Worm (Caenorhabditis elegans) whole organism, L4 larva: Measurements from ENCODE around the gene Y54G2A.44.

Experiments
- F37D6.2 ChIP-seq: sonication (generic microtip); optimal IDR thresholded peaks from 2 replicates; lab custom pipeline; 2016; ENCODE audit warnings: mild to moderate bottlenecking, missing genetic modification characterization, missing compliant biosample characterization
- F44E2.7 ChIP-seq: fragments of 200-800 bp; sonication (Bioruptor generic); IDR thresholded peaks from 2 replicates; pipeline ENCODE4 v2.1.2; 2022; ENCODE audit warnings: missing genetic modification characterization, missing compliant biosample characterization
- R02D3.7 ChIP-seq: fragments of 150-350 bp; sonication (generic microtip); optimal IDR thresholded peaks from 3 replicates; lab custom pipeline; 2014; ENCODE audit warnings: missing biosample characterization, missing genetic modification characterization
- T20F7.1 ChIP-seq: fragments of 200-800 bp; sonication (Bioruptor generic); optimal IDR thresholded peaks from 2 replicates; lab custom pipeline; 2018; ENCODE audit warnings: mild to moderate bottlenecking, missing genetic modification characterization, missing compliant biosample characterization
- Y75B8A.6 ChIP-seq: fragments of 200-800 bp; sonication (Bioruptor generic); IDR thresholded peaks from 2 replicates; pipeline ENCODE4 v1.3.6; 2022; ENCODE audit warnings: missing genetic modification reagents, missing genetic modification characterization, missing compliant biosample characterization
- aha-1 ChIP-seq: fragments of 150-350 bp; peaks from one replicate; lab custom pipeline; 2014; ENCODE audit warnings: missing biosample characterization, missing genetic modification characterization
- aly-2 ChIP-seq: sonication (generic microtip); optimal IDR thresholded peaks from 2 replicates; lab custom pipeline; 2018; ENCODE audit warnings: missing biosample characterization, missing genetic modification characterization
- ceh-62 ChIP-seq: sonication (generic microtip); optimal IDR thresholded peaks from 2 replicates; lab custom pipeline; 2017; ENCODE audit warnings: missing biosample characterization, missing genetic modification characterization
- ceh-82 ChIP-seq: sonication (generic microtip); optimal IDR thresholded peaks from 2 replicates; lab custom pipeline; 2017; ENCODE audit warnings: missing biosample characterization, missing genetic modification characterization
- ces-1 ChIP-seq: fragments of 150-350 bp; sonication (generic microtip); optimal IDR thresholded peaks from 4 replicates; lab custom pipeline; 2014; ENCODE audit warnings: missing biosample characterization, missing genetic modification reagents, missing genetic modification characterization
- cey-2 ChIP-seq: sonication (generic microtip); optimal IDR thresholded peaks from 3 replicates; lab custom pipeline; 2017; ENCODE audit warnings: missing genetic modification characterization, mild to moderate bottlenecking, missing compliant biosample characterization, antibody characterized with exemption, borderline replicate concordance; ENCODE audit not compliant: insufficient read depth
- daf-16 ChIP-seq, 3 experiments: sonication (generic microtip); optimal IDR thresholded peaks; 2 replicates each; lab custom pipeline; 2016 to 2017; ENCODE audit warnings: missing genetic modification characterization in 3 of 3, missing genetic modification reagents in 3 of 3, mild to moderate bottlenecking in 2 of 3, missing compliant biosample characterization in 2 of 3, missing biosample characterization in 1 of 3, moderate library complexity in 1 of 3
- dmd-6 ChIP-seq: fragments of 200-800 bp; sonication (Bioruptor generic); IDR thresholded peaks from 2 replicates; pipeline ENCODE4 v1.3.6; 2022; ENCODE audit warnings: missing genetic modification reagents, missing genetic modification characterization, missing compliant biosample characterization
- dpl-1 ChIP-seq: fragments of 150-350 bp; optimal IDR thresholded peaks from 2 replicates; lab custom pipeline; 2014; ENCODE audit warnings: missing biosample characterization, missing genetic modification reagents, missing genetic modification characterization
- duxl-1 ChIP-seq: sonication (generic microtip); optimal IDR thresholded peaks from 2 replicates; lab custom pipeline; 2016; ENCODE audit warnings: mild to moderate bottlenecking, missing genetic modification characterization, moderate library complexity, missing compliant biosample characterization; ENCODE audit not compliant: poor library complexity
- fkh-10 ChIP-seq: fragments of 150-350 bp; optimal IDR thresholded peaks from 2 replicates; lab custom pipeline; 2014; ENCODE audit warnings: missing biosample characterization, missing genetic modification reagents, missing genetic modification characterization
- hlh-11 ChIP-seq: fragments of 200-800 bp; sonication (Bioruptor generic); optimal IDR thresholded peaks from 2 replicates; lab custom pipeline; 2018; ENCODE audit warnings: mild to moderate bottlenecking, missing genetic modification characterization, missing compliant biosample characterization
- lir-3 ChIP-seq: sonication (generic microtip); optimal IDR thresholded peaks from 2 replicates; lab custom pipeline; 2016; ENCODE audit warnings: mild to moderate bottlenecking, missing genetic modification characterization, missing compliant biosample characterization
- mep-1 ChIP-seq: fragments of 150-350 bp; sonication (generic microtip); optimal IDR thresholded peaks from 3 replicates; lab custom pipeline; 2014; ENCODE audit warnings: missing biosample characterization, missing genetic modification characterization
- mes-2 ChIP-seq: sonication (generic microtip); optimal IDR thresholded peaks from 2 replicates; lab custom pipeline; 2016; ENCODE audit warnings: missing genotype, mild to moderate bottlenecking, missing genetic modification characterization, missing compliant biosample characterization; ENCODE audit not compliant: poor library complexity, severe bottlenecking
- nhr-10 ChIP-seq: fragments of 150-350 bp; optimal IDR thresholded peaks from 2 replicates; lab custom pipeline; 2014; ENCODE audit warnings: missing biosample characterization, missing genetic modification characterization
- nhr-111 ChIP-seq: fragments of 200-800 bp; sonication (Bioruptor generic); optimal IDR thresholded peaks from 2 replicates; lab custom pipeline; 2018; ENCODE audit warnings: mild to moderate bottlenecking, missing genetic modification characterization, missing compliant biosample characterization
- nhr-25 ChIP-seq: sonication (generic microtip); optimal IDR thresholded peaks from 2 replicates; lab custom pipeline; 2017; ENCODE audit warnings: missing genetic modification characterization, mild to moderate bottlenecking, missing compliant biosample characterization, antibody characterized with exemption, moderate library complexity, borderline replicate concordance; ENCODE audit not compliant: insufficient read depth
- nhr-41 ChIP-seq: fragments of 200-800 bp; sonication (Bioruptor generic); IDR thresholded peaks from 2 replicates; pipeline ENCODE4 v1.3.6; 2022; ENCODE audit warnings: missing genetic modification reagents, missing genetic modification characterization, missing compliant biosample characterization
- nhr-6 ChIP-seq: fragments of 150-350 bp; optimal IDR thresholded peaks from 2 replicates; lab custom pipeline; 2014; ENCODE audit warnings: missing biosample characterization, missing genetic modification characterization
- nhr-76 ChIP-seq: fragments of 150-350 bp; optimal IDR thresholded peaks from 2 replicates; lab custom pipeline; 2014; ENCODE audit warnings: missing biosample characterization, missing genetic modification characterization
- pha-4 ChIP-seq, 2 experiments: fragments of 150-350 bp in 1 of 2; fragments of 200-800 bp in 1 of 2; sonication (Bioruptor generic) in 1 of 2; IDR thresholded peaks in 1 of 2; optimal IDR thresholded peaks in 1 of 2; 2 replicates each; pipeline versions ENCODE4 v1.3.6 to Lab custom; 2014 to 2022; ENCODE audit warnings: missing genetic modification characterization in 2 of 2, missing genetic modification reagents in 2 of 2, missing biosample characterization in 1 of 2, missing compliant biosample characterization in 1 of 2
- pqm-1 ChIP-seq: sonication (generic microtip); optimal IDR thresholded peaks from 2 replicates; lab custom pipeline; 2017; ENCODE audit warnings: missing biosample characterization, missing genetic modification characterization
- rbr-2 ChIP-seq: sonication (generic microtip); optimal IDR thresholded peaks from 2 replicates; lab custom pipeline; 2016; ENCODE audit warnings: missing genotype, missing genetic modification characterization, missing compliant biosample characterization
- set-16 ChIP-seq: fragments of 200-800 bp; sonication (Bioruptor generic); IDR thresholded peaks from 2 replicates; pipeline ENCODE4 v1.3.6; 2022; ENCODE audit warnings: missing genetic modification reagents, missing genetic modification characterization, missing compliant biosample characterization
- skn-1 ChIP-seq: fragments of 150-350 bp; optimal IDR thresholded peaks from 2 replicates; lab custom pipeline; 2014; ENCODE audit warnings: missing biosample characterization, missing genetic modification characterization
- snpc-1.2 ChIP-seq: fragments of 200-800 bp; sonication (Bioruptor generic); IDR thresholded peaks from 2 replicates; pipeline ENCODE4 v1.3.6; 2022; ENCODE audit warnings: missing genetic modification reagents, missing genetic modification characterization, missing compliant biosample characterization
- snpc-4 ChIP-seq: fragments of 150-350 bp; optimal IDR thresholded peaks from 2 replicates; lab custom pipeline; 2014; ENCODE audit warnings: missing biosample characterization, missing genetic modification characterization
- spr-1 ChIP-seq: sonication (generic microtip); optimal IDR thresholded peaks from 2 replicates; lab custom pipeline; 2016; ENCODE audit warnings: mild to moderate bottlenecking, missing genetic modification characterization, missing compliant biosample characterization
- spr-3 ChIP-seq: fragments of 200-800 bp; sonication (Bioruptor generic); optimal IDR thresholded peaks from 2 replicates; lab custom pipeline; 2018; ENCODE audit warnings: mild to moderate bottlenecking, missing genetic modification characterization, missing compliant biosample characterization
- tag-97 ChIP-seq: fragments of 200-800 bp; sonication (Bioruptor generic); IDR thresholded peaks from 2 replicates; pipeline ENCODE4 v1.3.6; 2022; ENCODE audit warnings: missing genetic modification characterization, missing compliant biosample characterization
- vab-7 ChIP-seq: fragments of 200-800 bp; sonication (Bioruptor generic); IDR thresholded peaks from 2 replicates; pipeline ENCODE4 v1.3.6; 2022; ENCODE audit warnings: missing genetic modification reagents, missing genetic modification characterization, missing compliant biosample characterization
- zfp-3 ChIP-seq: fragments of 200-800 bp; sonication (Bioruptor generic); conservative IDR thresholded peaks from 2 replicates; pipeline ENCODE4 v1.3.6; 2022; ENCODE audit warnings: missing genetic modification reagents, missing genetic modification characterization, missing compliant biosample characterization
- zip-11 ChIP-seq: fragments of 200-800 bp; sonication (Bioruptor generic); IDR thresholded peaks from 2 replicates; pipeline ENCODE4 v1.3.6; 2022; ENCODE audit warnings: missing genetic modification characterization, missing compliant biosample characterization
- ztf-11 ChIP-seq: fragments of 150-350 bp; optimal IDR thresholded peaks from 2 replicates; lab custom pipeline; 2014; ENCODE audit warnings: missing biosample characterization, missing genetic modification characterization
- ztf-7 ChIP-seq: fragments of 150-350 bp; optimal IDR thresholded peaks from 2 replicates; lab custom pipeline; 2014; ENCODE audit warnings: missing biosample characterization, missing genetic modification characterization

Gene Y54G2A.44

ce11 chrIV:2759163-2759562 is 42.5 kb upstream of the Y54G2A.44 start, which contains the start of gene Y54G2A.38:
Gene Y54G2A.38, plus strand, starts transcription at chrIV:2759463.
- TF ChIP-seq pha-4 (GFP tag; IDR thresholded peaks at IDR 0.05; lab: Robert Waterston, UW) (no peak), pha-4 (tag; optimal IDR thresholded peaks at IDR 0.05; lab: Kevin White, UChicago) (no peak), nhr-25 (no peak), tag-97 (GFP tag; lab: Robert Waterston, UW) (no peak), mep-1 (no peak), R02D3.7 (tag; lab: Kevin White, UChicago) (no peak)

ce11 chrIV:2761477-2761876 is 40.2 kb upstream of the Y54G2A.44 start:
- TF ChIP-seq set-16 (GFP tag; lab: Robert Waterston, UW): peak; percentile 63
- TF ChIP-seq ztf-11 (tag; lab: Kevin White, UChicago): no peak
- TF ChIP-seq ceh-82 (tag; lab: Kevin White, UChicago): no peak
- no peak for TF ChIP-seq daf-16 (GFP tag; optimal IDR thresholded peaks at IDR 0.05; lab: Kevin White, UChicago)
- no peak for TF ChIP-seq daf-16 (tag; optimal IDR thresholded peaks at IDR 0.05; lab: Kevin White, UChicago)
- no peak for TF ChIP-seq rbr-2 (tag; lab: Kevin White, UChicago)

ce11 chrIV:2762380-2762779 is 39.3 kb upstream of the Y54G2A.44 start, which contains the start of gene Y54G2A.77:
Gene Y54G2A.77, plus strand, starts transcription at chrIV:2762680.
- no peak for TF ChIP-seq mes-2 (tag; lab: Kevin White, UChicago)
- no peak for TF ChIP-seq spr-3 (GFP tag; lab: Kevin White, UChicago)
- TF ChIP-seq F37D6.2 (tag; lab: Kevin White, UChicago): no peak
- TF ChIP-seq nhr-10 (tag; lab: Kevin White, UChicago): no peak
- no peak for TF ChIP-seq dmd-6
- TF ChIP-seq lir-3 (tag; lab: Kevin White, UChicago): no peak
- TF ChIP-seq nhr-41 (GFP tag; lab: Robert Waterston, UW): no peak
- TF ChIP-seq ces-1 (GFP tag; lab: Kevin White, UChicago): no peak
- no peak for TF ChIP-seq zfp-3
- TF ChIP-seq hlh-11 (tag; lab: Kevin White, UChicago): no peak
- TF ChIP-seq duxl-1: no peak
- no peak for TF ChIP-seq nhr-6 (tag; lab: Kevin White, UChicago)
- TF ChIP-seq spr-1: no peak
- TF ChIP-seq mep-1: no peak
- TF ChIP-seq set-16 (GFP tag; lab: Robert Waterston, UW): no peak
- TF ChIP-seq ztf-7 (tag; lab: Kevin White, UChicago): no peak
- no peak for TF ChIP-seq daf-16 (GFP tag; optimal IDR thresholded peaks at IDR 0.05; lab: Kevin White, UChicago)
- no peak for TF ChIP-seq daf-16 (tag; optimal IDR thresholded peaks at IDR 0.05; lab: Kevin White, UChicago)

ce11 chrIV:2764160-2764559 is 37.5 kb upstream of the Y54G2A.44 start:
- TF ChIP-seq ztf-7 (tag; lab: Kevin White, UChicago): no peak
- TF ChIP-seq aha-1 (tag; lab: Kevin White, UChicago): peak; percentile 73
- TF ChIP-seq snpc-1.2 (GFP tag; lab: Robert Waterston, UW): peak; percentile 35; the same call in 1 of the 2 replicates
- TF ChIP-seq pha-4 (GFP tag; IDR thresholded peaks at IDR 0.05; lab: Robert Waterston, UW): 0 out of 2 replicates have a peak, but pooled peaks have one; percentile 41
- no peak for TF ChIP-seq pha-4 (tag; optimal IDR thresholded peaks at IDR 0.05; lab: Kevin White, UChicago)
- TF ChIP-seq fkh-10 (GFP tag; lab: Kevin White, UChicago): no peak
- no peak for TF ChIP-seq Y75B8A.6

ce11 chrIV:2765048-2765708 is 36.5 kb upstream of the Y54G2A.44 start:
- TF ChIP-seq spr-1 (no peak), snpc-4 (tag; lab: Kevin White, UChicago) (no peak), dpl-1 (GFP tag; lab: Kevin White, UChicago) (no peak), aly-2 (tag; lab: Kevin White, UChicago) (no peak), zip-11 (GFP tag; lab: Robert Waterston, UW) (0 out of 2 replicates have a peak, but pooled peaks have one; percentile 31), skn-1 (tag; lab: Kevin White, UChicago) (no peak), hlh-11 (tag; lab: Kevin White, UChicago) (no peak), ceh-62 (tag; lab: Kevin White, UChicago) (no peak), nhr-76 (tag; lab: Kevin White, UChicago) (no peak), vab-7 (GFP tag; lab: Robert Waterston, UW) (no peak), pqm-1 (no peak), nhr-10 (tag; lab: Kevin White, UChicago) (no peak), cey-2 (tag; lab: Kevin White, UChicago) (no peak), F44E2.7 (GFP tag; lab: Robert Waterston, UW) (no peak), ztf-7 (tag; lab: Kevin White, UChicago) (no peak), nhr-111 (GFP tag; lab: Kevin White, UChicago) (no peak), pha-4 (GFP tag; IDR thresholded peaks at IDR 0.05; lab: Robert Waterston, UW) (peak; percentile 49; the same call in 1 of the 2 replicates), pha-4 (tag; optimal IDR thresholded peaks at IDR 0.05; lab: Kevin White, UChicago) (no peak), spr-3 (GFP tag; lab: Kevin White, UChicago) (no peak), T20F7.1 (GFP tag; lab: Kevin White, UChicago) (no peak)
